Fruit fly (Drosophila melanogaster) whole organism, embryonic: ENCODE results near the gene nbs.

Experiments used
- Ada2b ChIP-seq: fragments of 200-800 bp; sonication (Bioruptor generic); IDR thresholded peaks from 2 replicates; pipeline ENCODE4 v1.3.6; 2022; ENCODE audit warnings: missing biosample characterization, missing genetic modification characterization
- Atf3 ChIP-seq: fragments of 200-800 bp; sonication (Bioruptor generic); optimal IDR thresholded peaks from 3 replicates; lab custom pipeline; 2016; ENCODE audit warnings: missing biosample characterization, missing genetic modification characterization
- Awh ChIP-seq: fragments of 200-800 bp; sonication (Bioruptor generic); IDR thresholded peaks from 2 replicates; pipeline ENCODE4, ENCODE4 v1.3.6; 2022; ENCODE audit warnings: missing biosample characterization, missing genetic modification characterization
- CG12071 ChIP-seq: fragments of 200-800 bp; sonication (Bioruptor generic); optimal IDR thresholded peaks from 3 replicates; lab custom pipeline; 2018; ENCODE audit warnings: missing biosample characterization, mild to moderate bottlenecking, missing genetic modification characterization
- CG12219 ChIP-seq: fragments of 200-800 bp; sonication (Bioruptor generic); optimal IDR thresholded peaks from 3 replicates; lab custom pipeline; 2018; ENCODE audit warnings: missing biosample characterization, mild to moderate bottlenecking, missing genetic modification characterization
- CG15073 ChIP-seq: fragments of 200-800 bp; sonication (Bioruptor generic); optimal IDR thresholded peaks from 2 replicates; lab custom pipeline; 2016; ENCODE audit warnings: missing biosample characterization, missing genetic modification characterization
- CG17328 ChIP-seq: fragments of 200-800 bp; sonication (Bioruptor generic); IDR thresholded peaks from 2 replicates; pipeline ENCODE4 v1.3.6; 2022; ENCODE audit warnings: missing biosample characterization, missing genetic modification characterization
- CG17568 ChIP-seq: fragments of 200-800 bp; sonication (Bioruptor generic); optimal IDR thresholded peaks from 2 replicates; lab custom pipeline; 2018; ENCODE audit warnings: missing biosample characterization, mild to moderate bottlenecking, missing genetic modification characterization, moderate library complexity
- CG18619 ChIP-seq: fragments of 200-800 bp; sonication (Bioruptor generic); optimal IDR thresholded peaks from 3 replicates; lab custom pipeline; 2017; ENCODE audit warnings: missing biosample characterization, mild to moderate bottlenecking, missing genetic modification characterization
- CG42726 ChIP-seq: fragments of 200-800 bp; sonication (Bioruptor generic); IDR thresholded peaks from 2 replicates; pipeline ENCODE4 v1.3.6; 2022; ENCODE audit warnings: missing biosample characterization, missing genetic modification characterization; ENCODE audit not compliant: partially characterized antibody
- CG4424 ChIP-seq: fragments of 200-800 bp; sonication (Bioruptor generic); optimal IDR thresholded peaks from 3 replicates; lab custom pipeline; 2016; ENCODE audit warnings: missing biosample characterization, missing genetic modification characterization
- CG4617 ChIP-seq: fragments of 200-800 bp; sonication (Bioruptor generic); optimal IDR thresholded peaks from 3 replicates; lab custom pipeline; 2016; ENCODE audit warnings: missing biosample characterization, missing genetic modification characterization, borderline replicate concordance
- CG5953 ChIP-seq: fragments of 200-800 bp; sonication (Bioruptor generic); IDR thresholded peaks from 2 replicates; pipeline ENCODE4 v1.3.6; 2022; ENCODE audit warnings: missing biosample characterization, missing genetic modification characterization
- CG8388 ChIP-seq: fragments of 200-800 bp; sonication (Bioruptor generic); optimal IDR thresholded peaks from 2 replicates; lab custom pipeline; 2019; ENCODE audit warnings: missing biosample characterization, mild to moderate bottlenecking, missing genetic modification characterization, moderate library complexity
- CG8924 ChIP-seq: fragments of 200-800 bp; optimal IDR thresholded peaks from 3 replicates; lab custom pipeline; 2019; ENCODE audit warnings: missing biosample characterization, mild to moderate bottlenecking, missing genetic modification characterization, moderate library complexity
- CG9215 ChIP-seq: fragments of 200-800 bp; sonication (Bioruptor generic); IDR thresholded peaks from 2 replicates; pipeline ENCODE4 v1.3.6; 2022; ENCODE audit warnings: missing biosample characterization, missing genetic modification characterization
- Deaf1 ChIP-seq: fragments of 200-800 bp; optimal IDR thresholded peaks from 3 replicates; lab custom pipeline; 2019; ENCODE audit warnings: missing biosample characterization, mild to moderate bottlenecking, missing genetic modification characterization, moderate library complexity
- Dip2 ChIP-seq: fragments of 200-800 bp; sonication (Bioruptor generic); IDR thresholded peaks from 2 replicates; pipeline ENCODE4 v1.3.6; 2022; ENCODE audit warnings: missing biosample characterization, missing genetic modification characterization
- Eip74EF ChIP-seq, 2 experiments: fragments of 200-800 bp in 1 of 2; fragments of >200 bp in 1 of 2; sonication (Bioruptor generic) in 1 of 2; optimal IDR thresholded peaks; 2 replicates each; lab custom pipeline; 2017 to 2019; ENCODE audit warnings: missing biosample characterization in 2 of 2, missing genetic modification characterization in 2 of 2, mild to moderate bottlenecking in 1 of 2, moderate library complexity in 1 of 2
- Fer3 ChIP-seq: fragments of 200-800 bp; sonication (Bioruptor generic); optimal IDR thresholded peaks from 2 replicates; lab custom pipeline; 2018; ENCODE audit warnings: missing biosample characterization, mild to moderate bottlenecking, missing genetic modification characterization, moderate library complexity
- HHEX ChIP-seq: fragments of 200-800 bp; sonication (Bioruptor generic); optimal IDR thresholded peaks from 3 replicates; lab custom pipeline; 2017; ENCODE audit warnings: missing biosample characterization, mild to moderate bottlenecking, missing genetic modification characterization, missing genetic modification reagents
- HLH4C ChIP-seq: fragments of 200-800 bp; sonication (Bioruptor generic); IDR thresholded peaks from 3 replicates; pipeline ENCODE4 v1.3.6; 2022; ENCODE audit warnings: missing biosample characterization, missing genetic modification characterization; ENCODE audit not compliant: partially characterized antibody
- HLH54F ChIP-seq: fragments of 200-800 bp; sonication (Bioruptor generic); optimal IDR thresholded peaks from 3 replicates; lab custom pipeline; 2016; ENCODE audit warnings: missing biosample characterization, missing genetic modification characterization
- Hsf ChIP-seq: fragments of 200-800 bp; sonication (Bioruptor generic); optimal IDR thresholded peaks from 3 replicates; lab custom pipeline; 2016; ENCODE audit warnings: missing biosample characterization, missing genetic modification characterization
- MTF-1 ChIP-seq: fragments of 200-800 bp; sonication (Bioruptor generic); optimal IDR thresholded peaks from 2 replicates; lab custom pipeline; 2018; ENCODE audit warnings: missing biosample characterization, mild to moderate bottlenecking, missing genetic modification characterization, borderline replicate concordance
- Mad ChIP-seq: fragments of 200-800 bp; sonication (Bioruptor generic); optimal IDR thresholded peaks from 2 replicates; lab custom pipeline; 2016; ENCODE audit warnings: missing biosample characterization, missing genetic modification characterization
- Meics ChIP-seq: fragments of 200-800 bp; sonication (Bioruptor generic); optimal IDR thresholded peaks from 2 replicates; lab custom pipeline; 2017; ENCODE audit warnings: missing biosample characterization, mild to moderate bottlenecking, missing genetic modification characterization
- Mrtf ChIP-seq: fragments of 200-800 bp; sonication (Bioruptor generic); IDR thresholded peaks from 3 replicates; pipeline ENCODE4 v1.3.6; 2022; ENCODE audit warnings: missing biosample characterization, missing genetic modification characterization
- NK7.1 ChIP-seq: fragments of 200-800 bp; sonication (Bioruptor generic); optimal IDR thresholded peaks from 3 replicates; lab custom pipeline; 2016; ENCODE audit warnings: missing biosample characterization, missing genetic modification characterization
- Neu2 ChIP-seq: fragments of 200-800 bp; sonication (Bioruptor generic); optimal IDR thresholded peaks from 3 replicates; lab custom pipeline; 2016; ENCODE audit warnings: missing biosample characterization, missing genetic modification characterization, borderline replicate concordance
- Ptx1 ChIP-seq: fragments of 200-800 bp; sonication (Bioruptor generic); IDR thresholded peaks from 2 replicates; pipeline ENCODE4 v1.3.6; 2022; ENCODE audit warnings: missing biosample characterization, missing genetic modification characterization
- Taf1 ChIP-seq: fragments of 200-800 bp; sonication (Bioruptor generic); IDR thresholded peaks from 2 replicates; pipeline ENCODE4 v1.3.6; 2022; ENCODE audit warnings: missing biosample characterization, missing genetic modification characterization
- Vsx1 ChIP-seq: fragments of 200-800 bp; sonication (Bioruptor generic); optimal IDR thresholded peaks from 2 replicates; lab custom pipeline; 2017; ENCODE audit warnings: missing biosample characterization, mild to moderate bottlenecking, missing genetic modification characterization, missing genetic modification reagents
- ash1 ChIP-seq: fragments of 200-800 bp; sonication (Bioruptor generic); optimal IDR thresholded peaks from 2 replicates; lab custom pipeline; 2018; ENCODE audit warnings: missing biosample characterization, mild to moderate bottlenecking, missing genetic modification characterization
- bab2 ChIP-seq: fragments of 200-800 bp; sonication (Bioruptor generic); optimal IDR thresholded peaks from 2 replicates; lab custom pipeline; 2016; ENCODE audit warnings: missing biosample characterization, missing genetic modification characterization
- bbx ChIP-seq: fragments of 200-800 bp; sonication (Bioruptor generic); IDR thresholded peaks from 2 replicates; pipeline ENCODE4 v1.3.6; 2022; ENCODE audit warnings: missing biosample characterization, missing genetic modification characterization; ENCODE audit not compliant: partially characterized antibody
- bcd ChIP-seq: fragments of 200-800 bp; sonication (Bioruptor generic); optimal IDR thresholded peaks from 2 replicates; lab custom pipeline; 2017; ENCODE audit warnings: missing biosample characterization, mild to moderate bottlenecking, missing genetic modification characterization
- croc ChIP-seq: fragments of 200-800 bp; sonication (Bioruptor generic); conservative IDR thresholded peaks from 3 replicates; pipeline ENCODE4 v1.3.6; 2022; ENCODE audit warnings: missing biosample characterization, missing genetic modification characterization
- da ChIP-seq: fragments of 200-800 bp; sonication (Bioruptor generic); optimal IDR thresholded peaks from 2 replicates; lab custom pipeline; 2016; ENCODE audit warnings: missing biosample characterization, missing genetic modification characterization
- emc ChIP-seq: fragments of 200-800 bp; sonication (Bioruptor generic); optimal IDR thresholded peaks from 2 replicates; lab custom pipeline; 2016; ENCODE audit warnings: missing biosample characterization, missing genetic modification characterization
- ftz-f1 ChIP-seq: fragments of 200-800 bp; sonication (Bioruptor generic); optimal IDR thresholded peaks from 2 replicates; lab custom pipeline; 2016; ENCODE audit warnings: missing biosample characterization, missing genetic modification characterization
- gsb-n ChIP-seq: fragments of 200-800 bp; sonication (Bioruptor generic); optimal IDR thresholded peaks from 3 replicates; lab custom pipeline; 2018; ENCODE audit warnings: missing biosample characterization, mild to moderate bottlenecking, missing genetic modification characterization
- gt ChIP-seq: fragments of 200-800 bp; sonication (Bioruptor generic); IDR thresholded peaks from 2 replicates; pipeline ENCODE4 v1.3.6; 2022; ENCODE audit warnings: missing biosample characterization, missing genetic modification characterization
- hb ChIP-seq: fragments of 200-800 bp; sonication (Bioruptor generic); IDR thresholded peaks from 3 replicates; pipeline ENCODE4 v1.3.6; 2022; ENCODE audit warnings: missing biosample characterization, missing genetic modification characterization; ENCODE audit not compliant: partially characterized antibody
- ken ChIP-seq: fragments of 200-800 bp; sonication (Bioruptor generic); IDR thresholded peaks from 3 replicates; pipeline ENCODE4 v1.3.6; 2022; ENCODE audit warnings: missing biosample characterization, missing genetic modification characterization
- sna ChIP-seq: fragments of 200-800 bp; sonication (Bioruptor generic); IDR thresholded peaks from 2 replicates; pipeline ENCODE4 v1.3.6; 2022; ENCODE audit warnings: missing biosample characterization, missing genetic modification characterization; ENCODE audit not compliant: partially characterized antibody
- tll ChIP-seq, 2 experiments: fragments of 200-800 bp in 1 of 2; fragments of >200 bp in 1 of 2; sonication (Bioruptor generic) in 1 of 2; optimal IDR thresholded peaks; 2 replicates each; lab custom pipeline; 2017 to 2019; ENCODE audit warnings: missing biosample characterization in 2 of 2, missing genetic modification characterization in 2 of 2, mild to moderate bottlenecking in 1 of 2, moderate library complexity in 1 of 2
- wdn ChIP-seq: fragments of 200-800 bp; sonication (Bioruptor generic); IDR thresholded peaks from 2 replicates; pipeline ENCODE4 v1.3.6; 2022; ENCODE audit warnings: missing biosample characterization, missing genetic modification characterization
- zf30C ChIP-seq: fragments of 200-800 bp; sonication (Bioruptor generic); optimal IDR thresholded peaks from 3 replicates; lab custom pipeline; 2018; ENCODE audit warnings: missing biosample characterization, mild to moderate bottlenecking, missing genetic modification characterization
- zfh1 ChIP-seq: fragments of 200-800 bp; sonication (Bioruptor generic); IDR thresholded peaks from 3 replicates; pipeline ENCODE4 v1.3.6; 2022; ENCODE audit warnings: missing biosample characterization, missing genetic modification characterization

Gene nbs

dm6 chr3L:9744060-9744549, 21.1 kb upstream of the nbs start (continued):
- peak; percentile 56; the same call in 1 of the 2 replicates for TF ChIP-seq CG5953
- TF ChIP-seq CG17568 (GFP tag; lab: Kevin White, UChicago), result peak; percentile 17
- peak; percentile 89 for TF ChIP-seq Meics (GFP tag; lab: Kevin White, UChicago)
- no peak for TF ChIP-seq bbx
- no peak for TF ChIP-seq Neu2 (GFP tag; lab: Kevin White, UChicago)
- TF ChIP-seq wdn, result peak; percentile 63
- TF ChIP-seq bab2 (GFP tag; lab: Kevin White, UChicago), result peak; percentile 49
- no peak for TF ChIP-seq zf30C
- peak; percentile 92 for TF ChIP-seq croc
- TF ChIP-seq bcd (GFP tag; lab: Kevin White, UChicago), result peak; percentile 86
- TF ChIP-seq da (GFP tag; lab: Kevin White, UChicago), result no peak
- TF ChIP-seq MTF-1 (GFP tag; lab: Kevin White, UChicago), result peak; percentile 76
- TF ChIP-seq Vsx1 (GFP tag; lab: Kevin White, UChicago), result peak; percentile 86
- TF ChIP-seq CG9215 (GFP tag; lab: Robert Waterston, UW), result peak; percentile 74
- peak; percentile 91 for TF ChIP-seq Ada2b (GFP tag; lab: Robert Waterston, UW)
- TF ChIP-seq HLH4C (GFP tag; lab: Robert Waterston, UW), result no peak
- TF ChIP-seq CG12071 (GFP tag; lab: Kevin White, UChicago), result peak; percentile 86
- TF ChIP-seq Ptx1 (GFP tag; lab: Robert Waterston, UW), result peak; percentile 92
- TF ChIP-seq HHEX (GFP tag; lab: Kevin White, UChicago), result peak; percentile 91
- peak; percentile 48; the same call in 1 of the 2 replicates for TF ChIP-seq Taf1 (GFP tag; lab: Robert Waterston, UW)
- peak; percentile 70 for TF ChIP-seq CG18619
- TF ChIP-seq CG4617 (GFP tag; lab: Kevin White, UChicago), result no peak
- peak in 1 of 2 experiments; percentile 72 for TF ChIP-seq Eip74EF (GFP tag; optimal IDR thresholded peaks at IDR 0.05; lab: Kevin White, UChicago)
- no peak for TF ChIP-seq sna
- TF ChIP-seq CG8388 (GFP tag; lab: Kevin White, UChicago), result peak; percentile 86
- TF ChIP-seq ken (GFP tag; lab: Robert Waterston, UW), result peak; percentile 81
- peak; percentile 81 for TF ChIP-seq Mrtf
- peak; percentile 85 for TF ChIP-seq zfh1
- TF ChIP-seq hb (GFP tag; lab: Robert Waterston, UW), result no peak
- TF ChIP-seq CG17328, result peak; percentile 79
- TF ChIP-seq gsb-n (tag; lab: Kevin White, UChicago), result peak; percentile 80
- TF ChIP-seq Deaf1, result peak; percentile 72
- TF ChIP-seq Mad (GFP tag; lab: Kevin White, UChicago), result peak; percentile 35
- TF ChIP-seq gt (GFP tag; lab: Robert Waterston, UW), result no peak
- no peak for TF ChIP-seq ash1 (GFP tag; lab: Kevin White, UChicago)
- TF ChIP-seq Dip2 (GFP tag; lab: Robert Waterston, UW), result peak; percentile 45; the same call in 1 of the 2 replicates
- peak; percentile 96 for TF ChIP-seq CG4424
- peak; percentile 40 for TF ChIP-seq emc (GFP tag; lab: Kevin White, UChicago)
- TF ChIP-seq CG15073, result no peak
- peak; percentile 10 for TF ChIP-seq Atf3 (GFP tag; lab: Kevin White, UChicago)
- no peak for TF ChIP-seq tll (GFP tag; optimal IDR thresholded peaks at IDR 0.05; lab: Kevin White, UChicago)
- peak; percentile 62 for TF ChIP-seq CG12219 (GFP tag; lab: Kevin White, UChicago)
- peak; percentile 68 for TF ChIP-seq Hsf
- peak; percentile 83 for TF ChIP-seq Fer3 (tag; lab: Kevin White, UChicago)
- peak; percentile 91 for TF ChIP-seq NK7.1 (GFP tag; lab: Kevin White, UChicago)
- peak; percentile 69; the same call in 1 of the 2 replicates for TF ChIP-seq Awh
- TF ChIP-seq CG42726, result no peak
- TF ChIP-seq CG8924 (tag; lab: Kevin White, UChicago), result peak; percentile 93
- TF ChIP-seq ftz-f1 (GFP tag; lab: Kevin White, UChicago), result no peak
- peak; percentile 36 for TF ChIP-seq HLH54F (GFP tag; lab: Kevin White, UChicago)
